Fruit fly (Drosophila melanogaster) whole organism, embryonic: ENCODE results near the gene Tsp29Fb.

ENCODE experiments used
- Atf-2 ChIP-seq: fragments of 200-800 bp; sonication (Bioruptor generic); optimal IDR thresholded peaks from 2 replicates; lab custom pipeline; 2016; ENCODE audit warnings: missing biosample characterization, missing genetic modification characterization
- CG10565 ChIP-seq: fragments of 200-800 bp; sonication (Bioruptor generic); optimal IDR thresholded peaks from 3 replicates; lab custom pipeline; 2016; ENCODE audit warnings: missing biosample characterization, mild to moderate bottlenecking, missing genetic modification characterization
- CG11093 ChIP-seq: fragments of 200-800 bp; sonication (Bioruptor generic); IDR thresholded peaks from 3 replicates; pipeline ENCODE4 v1.3.6; 2022; ENCODE audit warnings: missing biosample characterization, missing genetic modification characterization
- CG12219 ChIP-seq: fragments of 200-800 bp; sonication (Bioruptor generic); optimal IDR thresholded peaks from 3 replicates; lab custom pipeline; 2018; ENCODE audit warnings: missing biosample characterization, mild to moderate bottlenecking, missing genetic modification characterization
- CG12391 ChIP-seq: fragments of 200-800 bp; sonication (Bioruptor generic); optimal IDR thresholded peaks from 3 replicates; lab custom pipeline; 2018; ENCODE audit warnings: missing biosample characterization, mild to moderate bottlenecking, missing genetic modification characterization, moderate library complexity
- CG14710 ChIP-seq: fragments of 200-800 bp; sonication (Bioruptor generic); optimal IDR thresholded peaks from 3 replicates; lab custom pipeline; 2019; ENCODE audit warnings: missing biosample characterization, mild to moderate bottlenecking, missing genetic modification characterization, moderate library complexity
- CG15479 ChIP-seq: fragments of 200-800 bp; sonication (Bioruptor generic); optimal IDR thresholded peaks from 3 replicates; lab custom pipeline; 2019; ENCODE audit warnings: missing biosample characterization, mild to moderate bottlenecking, missing genetic modification characterization, moderate library complexity
- CG17186 ChIP-seq: fragments of 200-800 bp; sonication (Bioruptor generic); optimal IDR thresholded peaks from 3 replicates; lab custom pipeline; 2017; ENCODE audit warnings: missing biosample characterization, missing genetic modification reagents, missing genetic modification characterization
- CG2120 ChIP-seq: fragments of 200-800 bp; sonication (Bioruptor generic); optimal IDR thresholded peaks from 3 replicates; lab custom pipeline; 2016; ENCODE audit warnings: missing biosample characterization, missing genetic modification characterization
- CG2712 ChIP-seq: fragments of 200-800 bp; optimal IDR thresholded peaks from 3 replicates; lab custom pipeline; 2019; ENCODE audit warnings: missing biosample characterization, mild to moderate bottlenecking, missing genetic modification characterization, moderate library complexity
- CG30403 ChIP-seq: fragments of 200-800 bp; sonication (Bioruptor generic); optimal IDR thresholded peaks from 3 replicates; lab custom pipeline; 2016; ENCODE audit warnings: missing biosample characterization, missing genetic modification characterization
- CG31224 ChIP-seq: fragments of 200-800 bp; sonication (Bioruptor generic); IDR thresholded peaks from 2 replicates; pipeline ENCODE4 v1.3.6; 2022; ENCODE audit warnings: missing biosample characterization, missing genetic modification characterization
- CG4328 ChIP-seq: fragments of 200-800 bp; sonication (Bioruptor generic); optimal IDR thresholded peaks from 3 replicates; lab custom pipeline; 2017; ENCODE audit warnings: missing biosample characterization, missing genetic modification reagents, missing genetic modification characterization
- CG7745 ChIP-seq: fragments of 200-800 bp; sonication (Bioruptor generic); optimal IDR thresholded peaks from 2 replicates; lab custom pipeline; 2018; ENCODE audit warnings: missing biosample characterization, mild to moderate bottlenecking, missing genetic modification characterization, moderate library complexity
- CG8089 ChIP-seq: fragments of 200-800 bp; sonication (Bioruptor generic); optimal IDR thresholded peaks from 3 replicates; lab custom pipeline; 2016; ENCODE audit warnings: missing biosample characterization, missing genetic modification characterization
- CG9215 ChIP-seq: fragments of 200-800 bp; sonication (Bioruptor generic); IDR thresholded peaks from 2 replicates; pipeline ENCODE4 v1.3.6; 2022; ENCODE audit warnings: missing biosample characterization, missing genetic modification characterization
- CG9727 ChIP-seq: fragments of 200-800 bp; sonication (Bioruptor generic); optimal IDR thresholded peaks from 3 replicates; lab custom pipeline; 2017; ENCODE audit warnings: missing biosample characterization, mild to moderate bottlenecking, missing genetic modification characterization
- CG9817 ChIP-seq: fragments of 200-800 bp; sonication (Bioruptor generic); optimal IDR thresholded peaks from 2 replicates; lab custom pipeline; 2018; ENCODE audit warnings: missing biosample characterization, mild to moderate bottlenecking, missing genetic modification characterization, moderate library complexity
- CoRest ChIP-seq: fragments of 200-800 bp; sonication (Bioruptor generic); optimal IDR thresholded peaks from 3 replicates; lab custom pipeline; 2018; ENCODE audit warnings: missing biosample characterization, mild to moderate bottlenecking, missing genetic modification characterization, moderate library complexity
- Drgx ChIP-seq: fragments of 200-800 bp; sonication (Bioruptor generic); IDR thresholded peaks from 2 replicates; pipeline ENCODE4 v1.3.6; 2022; ENCODE audit warnings: missing biosample characterization, missing genetic modification characterization
- Elba2 ChIP-seq: fragments of 200-800 bp; sonication (Bioruptor generic); optimal IDR thresholded peaks from 3 replicates; lab custom pipeline; 2016; ENCODE audit warnings: missing biosample characterization, missing genetic modification characterization
- HHEX ChIP-seq: fragments of 200-800 bp; sonication (Bioruptor generic); optimal IDR thresholded peaks from 3 replicates; lab custom pipeline; 2017; ENCODE audit warnings: missing biosample characterization, mild to moderate bottlenecking, missing genetic modification characterization, missing genetic modification reagents
- Nf-YA ChIP-seq: fragments of 200-800 bp; sonication (Bioruptor generic); IDR thresholded peaks from 2 replicates; pipeline ENCODE4 v1.3.6; 2022; ENCODE audit warnings: missing biosample characterization, missing genetic modification characterization
- Pdp1 ChIP-seq, 2 experiments: fragments of 200-800 bp; sonication (Bioruptor generic); optimal IDR thresholded peaks; 3 replicates each; lab custom pipeline; 2016; ENCODE audit warnings: missing biosample characterization in 2 of 2, missing genetic modification characterization in 2 of 2, mild to moderate bottlenecking in 1 of 2, moderate library complexity in 1 of 2
- Trl ChIP-seq, 3 experiments: fragments of >200 bp in 2 of 3; fragments of 200-800 bp in 1 of 3; sonication (Bioruptor generic) in 1 of 3; optimal IDR thresholded peaks; 2 replicates in 1 of 3; 3 replicates in 2 of 3; lab custom pipeline; 2016 to 2017; ENCODE audit warnings: missing biosample characterization in 1 of 3, missing genetic modification characterization in 1 of 3
- Xbp1 ChIP-seq: fragments of 200-800 bp; sonication (Bioruptor generic); optimal IDR thresholded peaks from 3 replicates; lab custom pipeline; 2016; ENCODE audit warnings: missing biosample characterization, mild to moderate bottlenecking, missing genetic modification characterization
- al ChIP-seq: fragments of 200-800 bp; sonication (Bioruptor generic); IDR thresholded peaks from 2 replicates; pipeline ENCODE4 v1.3.6; 2022; ENCODE audit warnings: missing biosample characterization, missing genetic modification characterization
- aop ChIP-seq: fragments of 200-800 bp; sonication (Bioruptor generic); IDR thresholded peaks from 2 replicates; pipeline ENCODE4 v1.3.6; 2022; ENCODE audit warnings: missing biosample characterization, missing genetic modification characterization
- crc ChIP-seq: fragments of 200-800 bp; sonication (Bioruptor generic); optimal IDR thresholded peaks from 2 replicates; lab custom pipeline; 2016; ENCODE audit warnings: missing biosample characterization, missing genetic modification characterization
- disco-r ChIP-seq: fragments of 200-800 bp; sonication (Bioruptor generic); optimal IDR thresholded peaks from 2 replicates; lab custom pipeline; 2016; ENCODE audit warnings: missing biosample characterization, missing genetic modification characterization
- emc ChIP-seq: fragments of 200-800 bp; sonication (Bioruptor generic); optimal IDR thresholded peaks from 2 replicates; lab custom pipeline; 2016; ENCODE audit warnings: missing biosample characterization, missing genetic modification characterization
- fu2 ChIP-seq: fragments of 200-800 bp; sonication (Bioruptor generic); optimal IDR thresholded peaks from 2 replicates; lab custom pipeline; 2016; ENCODE audit warnings: missing biosample characterization, missing genetic modification characterization
- grn ChIP-seq: fragments of 200-800 bp; sonication (Bioruptor generic); optimal IDR thresholded peaks from 3 replicates; lab custom pipeline; 2017; ENCODE audit warnings: missing biosample characterization, missing genetic modification characterization
- gro ChIP-seq: fragments of 200-800 bp; sonication (Bioruptor generic); optimal IDR thresholded peaks from 2 replicates; lab custom pipeline; 2016; ENCODE audit warnings: missing biosample characterization, missing genetic modification characterization
- kni ChIP-seq: fragments of 200-800 bp; sonication (Bioruptor generic); optimal IDR thresholded peaks from 3 replicates; lab custom pipeline; 2017; ENCODE audit warnings: mild to moderate bottlenecking, missing biosample characterization, missing genetic modification reagents, missing genetic modification characterization
- lab ChIP-seq: fragments of 200-800 bp; sonication (Bioruptor generic); optimal IDR thresholded peaks from 3 replicates; lab custom pipeline; 2017; ENCODE audit warnings: missing biosample characterization, missing genetic modification characterization, mild to moderate bottlenecking, moderate library complexity, missing genetic modification reagents
- lola ChIP-seq, 3 experiments: fragments of >200 bp in 2 of 3; fragments of 200-800 bp in 1 of 3; sonication (Bioruptor generic) in 1 of 3; optimal IDR thresholded peaks; 2 replicates each; lab custom pipeline; 2017 to 2019; ENCODE audit warnings: missing biosample characterization in 3 of 3, missing genetic modification characterization in 3 of 3, mild to moderate bottlenecking in 1 of 3, moderate library complexity in 1 of 3
- maf-S ChIP-seq: fragments of 200-800 bp; sonication (Bioruptor generic); optimal IDR thresholded peaks from 2 replicates; lab custom pipeline; 2016; ENCODE audit warnings: missing biosample characterization, missing genetic modification characterization
- otp ChIP-seq: fragments of 200-800 bp; sonication (Bioruptor generic); IDR thresholded peaks from 3 replicates; pipeline ENCODE4, ENCODE4 v1.3.6; 2022; ENCODE audit warnings: missing biosample characterization, missing genetic modification characterization
- prd ChIP-seq, 3 experiments: fragments of >200 bp in 2 of 3; fragments of 200-800 bp in 1 of 3; sonication (Bioruptor generic) in 1 of 3; optimal IDR thresholded peaks in 2 of 3; IDR thresholded peaks in 1 of 3; 2 replicates in 2 of 3; 3 replicates in 1 of 3; pipeline versions ENCODE4 v1.3.6 to Lab custom; 2017 to 2022; ENCODE audit warnings: missing biosample characterization in 1 of 3, missing genetic modification characterization in 1 of 3
- pros ChIP-seq: fragments of 200-800 bp; sonication (Bioruptor generic); optimal IDR thresholded peaks from 3 replicates; lab custom pipeline; 2019; ENCODE audit warnings: missing biosample characterization, mild to moderate bottlenecking, missing genetic modification characterization, moderate library complexity
- ranshi ChIP-seq: fragments of 200-800 bp; sonication (Bioruptor generic); IDR thresholded peaks from 2 replicates; pipeline ENCODE4 v1.3.6; 2022; ENCODE audit warnings: missing biosample characterization, missing genetic modification characterization
- salm ChIP-seq: fragments of 200-800 bp; sonication (Bioruptor generic); optimal IDR thresholded peaks from 2 replicates; lab custom pipeline; 2018; ENCODE audit warnings: missing biosample characterization, mild to moderate bottlenecking, missing genetic modification characterization
- sd ChIP-seq: fragments of 200-800 bp; sonication (Bioruptor generic); optimal IDR thresholded peaks from 3 replicates; lab custom pipeline; 2018; ENCODE audit warnings: missing biosample characterization, mild to moderate bottlenecking, missing genetic modification characterization, moderate library complexity
- slp2 ChIP-seq: fragments of 200-800 bp; sonication (Bioruptor generic); optimal IDR thresholded peaks from 2 replicates; lab custom pipeline; 2016; ENCODE audit warnings: missing biosample characterization, missing genetic modification characterization
- sr ChIP-seq: fragments of 200-800 bp; sonication (Bioruptor generic); IDR thresholded peaks from 3 replicates; pipeline ENCODE4 v1.3.6; 2022; ENCODE audit warnings: missing biosample characterization, missing genetic modification characterization
- stc ChIP-seq: fragments of 200-800 bp; sonication (Bioruptor generic); IDR thresholded peaks from 2 replicates; pipeline ENCODE4 v1.3.6; 2022; ENCODE audit warnings: missing biosample characterization, missing genetic modification characterization
- zfh2 ChIP-seq: fragments of 200-800 bp; sonication (Bioruptor generic); optimal IDR thresholded peaks from 2 replicates; lab custom pipeline; 2016; ENCODE audit warnings: missing biosample characterization, missing genetic modification characterization

Tsp29Fb gene

dm6 chr2L:8949919-8950722 is 12.9 kb downstream of the Tsp29Fb start (continued):
- peak; percentile 11 for TF ChIP-seq CG2712 (tag; lab: Kevin White, UChicago)
- TF ChIP-seq salm (tag; lab: Kevin White, UChicago), result no peak
- peak in 1 of 2 experiments; percentile 41 for TF ChIP-seq Pdp1 (GFP tag; optimal IDR thresholded peaks at IDR 0.05; lab: Kevin White, UChicago)
- TF ChIP-seq emc (GFP tag; lab: Kevin White, UChicago), result no peak
- no peak for TF ChIP-seq CG10565 (GFP tag; lab: Kevin White, UChicago)
- TF ChIP-seq HHEX (GFP tag; lab: Kevin White, UChicago), result no peak
- TF ChIP-seq CG17186 (GFP tag; lab: Kevin White, UChicago), result no peak
- no peak for TF ChIP-seq CoRest (tag; lab: Kevin White, UChicago)
- TF ChIP-seq al (GFP tag; lab: Robert Waterston, UW), result no peak
- no peak for TF ChIP-seq crc (GFP tag; lab: Kevin White, UChicago)
- TF ChIP-seq CG15479 (GFP tag; lab: Kevin White, UChicago), result peak; percentile 42
- peak; percentile 64 for TF ChIP-seq Elba2
- TF ChIP-seq pros (GFP tag; lab: Kevin White, UChicago), result peak; percentile 93
- TF ChIP-seq CG7745 (tag; lab: Kevin White, UChicago), result peak; percentile 63
- TF ChIP-seq sd (tag; lab: Kevin White, UChicago), result peak; percentile 38
- peak; percentile 81 for TF ChIP-seq aop (GFP tag; lab: Robert Waterston, UW)
- TF ChIP-seq lab, result no peak
- TF ChIP-seq CG9817 (tag; lab: Kevin White, UChicago), result no peak
- peak in 1 of 3 experiments; percentile 20 for TF ChIP-seq lola (GFP tag; optimal IDR thresholded peaks at IDR 0.05; lab: Kevin White, UChicago)
- TF ChIP-seq fu2 (GFP tag; lab: Kevin White, UChicago), result no peak
- no peak for TF ChIP-seq gro (GFP tag; lab: Kevin White, UChicago)
- no peak for TF ChIP-seq Xbp1
- TF ChIP-seq Nf-YA (GFP tag; lab: Robert Waterston, UW), result no peak
- TF ChIP-seq CG2120 (GFP tag; lab: Kevin White, UChicago), result no peak
- peak; percentile 12 for TF ChIP-seq CG12391
- no peak for TF ChIP-seq slp2 (GFP tag; lab: Kevin White, UChicago)
- TF ChIP-seq sr, result no peak
- peak; percentile 2 for TF ChIP-seq CG30403 (GFP tag; lab: Kevin White, UChicago)
- TF ChIP-seq ranshi, result no peak
- TF ChIP-seq prd (optimal IDR thresholded peaks at IDR 0.05; lab: Kevin White, UChicago), result no peak
- TF ChIP-seq prd (GFP tag; IDR thresholded peaks at IDR 0.05; lab: Robert Waterston, UW), result no peak
- no peak for TF ChIP-seq CG31224 (GFP tag; lab: Robert Waterston, UW)
- TF ChIP-seq CG9727, result peak; percentile 32
- TF ChIP-seq CG4328 (GFP tag; lab: Kevin White, UChicago), result no peak
- peak; percentile 57 for TF ChIP-seq kni (GFP tag; lab: Kevin White, UChicago)
- TF ChIP-seq CG12219, result no peak
- no peak for TF ChIP-seq grn (GFP tag; lab: Kevin White, UChicago)
- peak; percentile 11 for TF ChIP-seq CG14710 (tag; lab: Kevin White, UChicago)
- no peak for TF ChIP-seq otp (GFP tag; lab: Robert Waterston, UW)
- peak; percentile 58 to 83 for TF ChIP-seq Trl (optimal IDR thresholded peaks at IDR 0.05; lab: Kevin White, UChicago)
- TF ChIP-seq Trl (GFP tag; optimal IDR thresholded peaks at IDR 0.05; lab: Kevin White, UChicago), result peak; percentile 7
- TF ChIP-seq CG11093 (GFP tag; lab: Robert Waterston, UW), result no peak
- TF ChIP-seq zfh2, result no peak
- no peak for TF ChIP-seq disco-r (GFP tag; lab: Kevin White, UChicago)
- TF ChIP-seq CG8089 (GFP tag; lab: Kevin White, UChicago), result no peak
- TF ChIP-seq maf-S (GFP tag; lab: Kevin White, UChicago), result no peak
- peak; percentile 21; the same call in 1 of the 2 replicates for TF ChIP-seq Drgx (GFP tag; lab: Robert Waterston, UW)
- no peak for TF ChIP-seq Atf-2 (GFP tag; lab: Kevin White, UChicago)
- TF ChIP-seq CG9215, result no peak
- TF ChIP-seq stc, result 0 out of 2 replicates have a peak, but pooled peaks have one; percentile 16
